Worm (Caenorhabditis elegans) whole organism, midembryonic: ENCODE results near the gene B0507.6.

ENCODE experiments used
- T22C8.4 ChIP-seq: fragments of 200-800 bp; sonication (Bioruptor generic); IDR thresholded peaks from 2 replicates; pipeline ENCODE4 v1.3.6; 2022; ENCODE audit warnings: missing genetic modification characterization, missing compliant biosample characterization
- cog-1 ChIP-seq: sonication (generic microtip); optimal IDR thresholded peaks from 2 replicates; lab custom pipeline; 2016; ENCODE audit warnings: missing genetic modification characterization, missing compliant biosample characterization
- klf-2 ChIP-seq: fragments of 200-800 bp; sonication (Bioruptor generic); conservative IDR thresholded peaks from 2 replicates; pipeline ENCODE4 v1.3.6; 2022; ENCODE audit warnings: missing genetic modification reagents, missing genetic modification characterization, missing compliant biosample characterization
- ref-1 ChIP-seq: fragments of 200-800 bp; sonication (Bioruptor generic); conservative IDR thresholded peaks from 2 replicates; pipeline ENCODE4 v1.3.6; 2022; ENCODE audit warnings: missing genetic modification reagents, missing genetic modification characterization, missing compliant biosample characterization
- ztf-23 ChIP-seq: fragments of 200-800 bp; sonication (Bioruptor generic); IDR thresholded peaks from 2 replicates; pipeline ENCODE4 v1.3.6; 2022; ENCODE audit warnings: missing genetic modification reagents, missing genetic modification characterization, missing compliant biosample characterization
- ztf-29 ChIP-seq: fragments of 200-800 bp; sonication (Bioruptor generic); IDR thresholded peaks from 2 replicates; pipeline ENCODE4 v1.3.6; 2022; ENCODE audit warnings: missing genetic modification reagents, missing genetic modification characterization, missing compliant biosample characterization

DNA sequence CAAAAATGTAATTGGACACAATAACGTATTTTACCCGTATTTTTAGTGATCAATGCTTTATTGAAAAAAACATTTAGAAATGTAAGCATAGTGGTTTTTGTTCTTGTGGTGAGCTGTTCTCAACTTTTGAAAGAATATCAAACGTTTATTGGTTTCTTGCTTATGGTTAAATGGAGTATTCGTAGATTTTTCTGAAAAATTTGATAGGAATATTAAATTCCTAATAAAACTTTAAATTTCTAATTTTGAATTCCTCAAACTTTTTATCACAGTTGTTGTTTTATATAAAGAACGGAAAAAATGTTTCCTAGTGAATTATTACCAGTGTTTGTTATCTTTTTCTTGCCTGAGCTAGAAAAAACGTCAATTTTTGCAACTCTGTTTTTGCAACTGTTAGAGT lies 7.4 kb downstream of the B0507.6 start, which contains the start of gene B0507.5:
- TF ChIP-seq cog-1 (tag; lab: Kevin White, UChicago) (no peak), T22C8.4 (GFP tag; lab: Robert Waterston, UW) (no peak), ztf-29 (GFP tag; lab: Robert Waterston, UW) (no peak), ztf-23 (no peak), ref-1 (GFP tag; lab: Robert Waterston, UW) (no peak), klf-2 (GFP tag; lab: Robert Waterston, UW) (no peak)
